Fruit fly (Drosophila melanogaster) whole organism: Measurements from ENCODE around the gene CG15221.

ENCODE experiments used
- CG8478 ChIP-seq: fragments of >200 bp; optimal IDR thresholded peaks from 2 replicates; lab custom pipeline; 2018; ENCODE audit warnings: inconsistent platforms
- Dll ChIP-seq: fragments of >200 bp; optimal IDR thresholded peaks from 2 replicates; lab custom pipeline; 2017
- EcR ChIP-seq, 2 experiments: fragments of >200 bp; optimal IDR thresholded peaks; 2 replicates each; lab custom pipeline; 2017; ENCODE audit warnings: missing biosample characterization in 2 of 2, missing genetic modification characterization in 2 of 2, missing genetic modification reagents in 2 of 2
- pan ChIP-seq: fragments of >200 bp; optimal IDR thresholded peaks from 2 replicates; lab custom pipeline; 2017
- psq ChIP-seq: fragments of >200 bp; optimal IDR thresholded peaks from 2 replicates; lab custom pipeline; 2017
- usp ChIP-seq: fragments of >200 bp; optimal IDR thresholded peaks from 2 replicates; lab custom pipeline; 2017; ENCODE audit warnings: missing biosample characterization, missing genetic modification characterization, mixed read lengths

The CG15221 gene

DNA sequence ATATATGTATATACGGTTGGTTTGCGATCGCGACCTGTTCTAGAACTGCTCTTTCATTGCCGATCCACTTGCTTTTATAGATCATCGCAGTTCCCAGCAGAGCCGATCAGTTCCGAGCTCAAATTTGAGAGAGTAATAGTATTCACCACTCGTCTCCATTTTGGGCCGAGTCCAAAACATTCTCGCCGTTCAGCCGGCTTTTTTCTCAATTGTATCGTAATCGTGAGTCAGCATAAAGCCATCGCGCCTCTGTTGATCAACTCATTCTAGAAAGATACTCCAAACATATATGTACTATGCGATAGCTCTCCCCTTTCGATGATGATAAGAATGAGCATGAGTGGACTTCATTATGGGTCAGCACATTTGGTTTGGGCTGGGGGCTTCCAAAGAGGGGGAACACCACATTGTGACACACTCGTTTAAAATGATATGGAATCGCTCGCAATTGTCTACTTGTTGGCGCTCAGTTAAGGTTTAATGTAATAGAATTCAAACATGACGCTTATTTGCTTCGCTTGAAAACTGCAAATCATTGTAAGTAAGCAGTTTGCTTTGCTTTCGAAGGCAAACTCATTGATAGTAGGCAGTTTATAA is 40.6 kb downstream of the CG15221 start, which contains the start of gene CG9360:
Gene CG9360 (minus strand): TSS at position 51 of the 597 bp plus-strand sequence.
- TF ChIP-seq psq (lab: Kevin White, UChicago) (no peak), Dll (no peak), pan (lab: Kevin White, UChicago) (no peak), CG8478 (lab: Kevin White, UChicago) (no peak), usp (GFP tag; lab: Kevin White, UChicago) (no peak), EcR (GFP tag; optimal IDR thresholded peaks at IDR 0.05; lab: Kevin White, UChicago) (no peak)

DNA sequence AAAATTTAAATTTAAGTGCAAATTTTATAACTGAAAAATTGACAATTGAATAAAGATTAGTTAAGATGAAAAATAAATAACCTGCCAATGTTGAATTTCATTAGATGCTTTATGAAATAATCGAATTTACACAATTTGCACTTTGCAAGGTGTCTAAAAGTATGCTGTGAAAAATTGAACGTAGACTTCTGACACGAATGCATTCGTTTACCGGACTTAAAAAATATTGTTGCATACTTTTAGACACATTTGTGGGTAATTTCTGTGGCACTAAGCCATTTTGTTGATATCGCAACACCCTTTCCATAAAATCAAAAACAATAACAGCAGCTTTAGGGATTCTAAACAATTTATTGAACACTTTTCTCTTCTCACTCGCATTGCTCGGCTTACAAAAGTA is 45.4 kb downstream of the CG15221 start:
- TF ChIP-seq usp (GFP tag; lab: Kevin White, UChicago) (no peak), Dll (no peak), CG8478 (lab: Kevin White, UChicago) (no peak), psq (lab: Kevin White, UChicago) (no peak), EcR (GFP tag; optimal IDR thresholded peaks at IDR 0.05; lab: Kevin White, UChicago) (no peak), pan (lab: Kevin White, UChicago) (no peak)

DNA sequence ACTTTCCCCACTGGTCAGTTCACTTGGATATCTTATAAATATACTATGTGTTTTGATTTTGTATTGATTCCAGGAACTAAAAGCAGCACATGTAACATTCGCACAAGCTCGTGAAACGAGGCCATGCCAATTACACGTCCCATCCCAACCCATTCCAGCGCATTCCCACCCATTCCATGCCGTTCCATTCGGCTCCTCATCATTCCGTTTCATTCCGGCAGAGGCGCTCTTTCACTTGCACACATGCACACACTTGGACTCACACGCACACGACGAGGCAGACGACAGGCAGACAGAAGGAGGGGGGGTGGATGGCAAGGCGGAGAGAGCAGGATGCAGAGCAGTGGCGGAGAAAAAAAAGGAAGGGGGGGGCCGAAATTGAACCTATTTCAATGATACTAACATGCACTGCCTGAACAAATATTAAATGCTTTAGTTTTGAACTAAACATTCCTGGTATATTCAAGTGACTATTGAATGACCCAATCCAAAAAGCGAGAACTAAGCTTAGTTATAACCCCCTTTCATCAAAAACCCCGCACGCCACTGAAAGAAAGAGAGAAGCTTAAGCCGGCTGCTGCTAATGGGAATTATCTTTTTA is 52.0 kb downstream of the CG15221 start:
- TF ChIP-seq EcR (GFP tag; optimal IDR thresholded peaks at IDR 0.05; lab: Kevin White, UChicago): no peak
- TF ChIP-seq CG8478 (lab: Kevin White, UChicago): no peak
- no peak for TF ChIP-seq Dll
- TF ChIP-seq pan (lab: Kevin White, UChicago): no peak
- TF ChIP-seq usp (GFP tag; lab: Kevin White, UChicago): no peak
- TF ChIP-seq psq (lab: Kevin White, UChicago): no peak

DNA sequence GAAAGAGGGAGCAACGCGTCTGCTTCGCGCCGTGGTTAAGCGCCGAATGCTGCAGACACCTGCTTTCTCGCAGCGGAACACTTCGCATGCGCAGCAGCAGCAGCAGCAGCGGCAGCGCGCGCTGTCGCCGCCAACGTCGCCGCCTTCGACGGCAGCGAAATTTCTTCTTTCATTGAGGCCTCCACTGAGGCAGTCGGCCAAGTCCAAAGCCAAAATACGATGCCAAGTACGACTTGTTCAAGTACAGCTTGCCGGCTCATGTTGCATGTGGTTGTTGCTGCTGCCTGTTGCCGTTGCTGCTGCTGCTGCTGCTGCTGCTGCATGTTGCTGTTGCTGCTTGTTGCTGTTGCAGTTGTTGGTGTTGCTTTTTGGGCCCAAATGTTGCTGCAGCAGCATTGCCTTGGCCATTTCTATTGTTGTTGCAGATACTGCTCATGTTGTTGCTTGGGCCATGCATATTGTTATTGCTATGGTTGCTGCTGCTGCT is 54.7 kb downstream of the CG15221 start, which contains the start of gene dy:
Gene dy (minus strand): TSS at position 51 of the 487 bp plus-strand sequence.
- TF ChIP-seq usp (GFP tag; lab: Kevin White, UChicago) (no peak), EcR (GFP tag; optimal IDR thresholded peaks at IDR 0.05; lab: Kevin White, UChicago) (no peak), pan (lab: Kevin White, UChicago) (no peak), CG8478 (lab: Kevin White, UChicago) (no peak), Dll (no peak), psq (lab: Kevin White, UChicago) (no peak)

DNA sequence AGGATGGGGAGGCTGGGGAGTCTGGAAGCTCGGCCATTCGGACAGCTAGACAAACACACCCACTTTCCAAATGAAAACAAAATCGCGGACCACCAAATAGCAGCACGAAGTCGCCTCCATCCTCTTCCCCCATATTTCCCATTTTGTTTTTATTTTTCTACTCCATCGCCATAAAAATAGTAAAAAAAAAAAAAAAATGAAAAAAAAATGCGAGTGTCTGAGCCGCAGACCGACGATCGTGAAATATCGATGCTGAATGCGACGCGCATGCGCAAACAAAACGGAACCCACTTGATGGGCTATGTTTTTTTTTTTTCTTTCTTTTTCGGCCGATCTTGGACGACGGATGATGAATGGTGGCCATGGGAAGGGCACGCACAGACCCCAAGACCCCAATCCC is 61.0 kb downstream of the CG15221 start:
- no peak for TF ChIP-seq usp (GFP tag; lab: Kevin White, UChicago)
- TF ChIP-seq psq (lab: Kevin White, UChicago): no peak
- no peak for TF ChIP-seq CG8478 (lab: Kevin White, UChicago)
- TF ChIP-seq pan (lab: Kevin White, UChicago): no peak
- no peak for TF ChIP-seq EcR (GFP tag; optimal IDR thresholded peaks at IDR 0.05; lab: Kevin White, UChicago)
- TF ChIP-seq Dll: no peak
